Fruit fly (Drosophila melanogaster): Measurements from ENCODE around the gene Hgsnat.

DNA sequence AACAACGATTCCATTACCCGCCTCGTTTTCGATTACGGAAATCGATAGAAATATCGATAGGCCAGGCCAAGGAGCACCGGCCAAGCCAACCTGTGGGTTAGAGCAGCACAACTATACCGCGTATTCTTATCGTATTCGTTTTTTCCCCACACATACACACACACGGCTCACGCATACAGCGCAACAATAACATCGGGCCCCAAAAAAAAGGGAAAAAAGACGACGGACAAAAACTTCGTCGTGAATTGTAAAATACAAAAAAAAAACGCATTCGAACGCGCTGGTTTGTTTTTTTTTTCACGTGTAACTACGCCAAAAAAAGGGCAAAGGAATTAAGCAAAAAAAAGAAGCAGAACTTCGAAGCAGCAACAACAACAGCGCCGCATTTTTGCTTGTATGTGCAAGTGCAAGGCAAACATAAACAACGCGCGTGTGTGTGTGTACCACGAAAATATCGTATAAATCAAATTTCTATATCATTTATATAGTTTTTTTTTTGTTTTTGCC is 9.6 kb upstream of the Hgsnat start, which contains the start of gene CG32772:
- TF ChIP-seq Dfd (GFP tag; optimal IDR thresholded peaks at IDR 0.05) (no peak), pan (optimal IDR thresholded peaks at IDR 0.05) (no peak), psq (GFP tag; optimal IDR thresholded peaks at IDR 0.05) (peak; percentile 61)
